Worm (Caenorhabditis elegans): Measurements from ENCODE around the gene C34C12.6.

Gene C34C12.6

DNA sequence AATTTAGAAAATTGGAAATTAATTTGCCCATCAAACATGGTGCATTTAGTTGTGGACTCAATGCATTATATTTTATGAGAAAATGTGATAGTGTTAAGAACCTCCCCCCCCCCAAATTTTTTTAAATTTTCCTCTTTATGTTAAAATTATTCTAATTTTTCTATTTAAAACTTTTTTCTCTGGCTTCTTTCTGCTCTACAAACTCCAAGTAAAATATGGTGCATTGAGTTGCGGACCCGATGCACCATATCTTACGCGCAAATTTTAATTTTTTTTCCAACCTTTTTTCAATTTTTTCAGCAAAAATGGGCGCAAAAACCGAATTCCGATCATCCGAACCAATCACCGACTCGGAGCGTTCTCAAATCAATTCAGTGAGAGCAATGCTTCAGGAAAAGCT is at the start of gene C34C12.6:
C34C12.6 (plus strand) TSS at position 301 of the 400 bp plus-strand sequence.
- TF ChIP-seq lsy-2 (tag; optimal IDR thresholded peaks at IDR 0.05) (no peak), zag-1 (tag; optimal IDR thresholded peaks at IDR 0.05) (no peak), aly-2 (tag; optimal IDR thresholded peaks at IDR 0.05) (no peak), sem-4 (tag; optimal IDR thresholded peaks at IDR 0.05) (no peak), nhr-23 (tag; optimal IDR thresholded peaks at IDR 0.05) (no peak), nhr-12 (tag; optimal IDR thresholded peaks at IDR 0.05) (no peak), mdl-1 (tag; optimal IDR thresholded peaks at IDR 0.05) (no peak), peb-1 (tag; optimal IDR thresholded peaks at IDR 0.05) (no peak), ceh-82 (tag; optimal IDR thresholded peaks at IDR 0.05) (no peak), nhr-77 (tag; optimal IDR thresholded peaks at IDR 0.05) (no peak), C34F6.9 (tag; optimal IDR thresholded peaks at IDR 0.05) (no peak), egl-27 (tag; optimal IDR thresholded peaks at IDR 0.05) (no peak), crh-2 (tag; optimal IDR thresholded peaks at IDR 0.05) (no peak), elt-3 (tag; optimal IDR thresholded peaks at IDR 0.05) (no peak)

DNA sequence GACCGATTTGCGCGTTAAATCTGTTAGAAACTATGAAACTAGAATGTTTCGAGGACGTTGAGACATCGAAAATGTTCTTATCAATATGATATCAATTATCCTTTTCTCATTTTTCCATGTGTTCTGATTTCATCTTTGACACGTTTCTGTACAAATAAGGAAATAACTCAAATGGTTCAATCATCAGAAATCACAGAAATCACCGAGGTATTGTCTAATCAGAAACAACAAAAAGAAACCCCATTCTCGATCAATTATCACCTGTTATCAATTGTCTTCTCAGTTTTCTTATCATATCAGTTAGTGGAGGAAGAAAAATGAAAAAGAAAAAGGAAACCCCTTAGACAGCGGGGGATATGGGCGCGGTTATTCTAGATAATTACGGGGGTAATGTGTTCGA is 47.2 kb upstream of the C34C12.6 start:
- TF ChIP-seq Y55F3AM.14 (GFP tag; optimal IDR thresholded peaks at IDR 0.05) (no peak), egl-27 (tag; optimal IDR thresholded peaks at IDR 0.05) (peak; percentile 44), sma-3 (GFP tag; optimal IDR thresholded peaks at IDR 0.05) (peak; percentile 41), nhr-6 (tag; optimal IDR thresholded peaks at IDR 0.05) (no peak), gmeb-1 (tag; optimal IDR thresholded peaks at IDR 0.05) (peak; percentile 10), nhr-25 (tag; optimal IDR thresholded peaks at IDR 0.05) (peak; percentile 34), sma-9 (GFP tag; optimal IDR thresholded peaks at IDR 0.05) (peak; percentile 82), sma-9 (tag; optimal IDR thresholded peaks at IDR 0.05) (no peak), ama-1 (optimal IDR thresholded peaks at IDR 0.05) (no peak), unc-39 (tag; optimal IDR thresholded peaks at IDR 0.05) (no peak), nhr-21 (tag; optimal IDR thresholded peaks at IDR 0.05) (peak; percentile 67), fos-1 (tag; optimal IDR thresholded peaks at IDR 0.05) (peak; percentile 73), elt-1 (tag; optimal IDR thresholded peaks at IDR 0.05) (no peak), ztf-1 (GFP tag; conservative IDR thresholded peaks at IDR 0.05) (no peak), crh-2 (tag; optimal IDR thresholded peaks at IDR 0.05) (peak; percentile 28)

DNA sequence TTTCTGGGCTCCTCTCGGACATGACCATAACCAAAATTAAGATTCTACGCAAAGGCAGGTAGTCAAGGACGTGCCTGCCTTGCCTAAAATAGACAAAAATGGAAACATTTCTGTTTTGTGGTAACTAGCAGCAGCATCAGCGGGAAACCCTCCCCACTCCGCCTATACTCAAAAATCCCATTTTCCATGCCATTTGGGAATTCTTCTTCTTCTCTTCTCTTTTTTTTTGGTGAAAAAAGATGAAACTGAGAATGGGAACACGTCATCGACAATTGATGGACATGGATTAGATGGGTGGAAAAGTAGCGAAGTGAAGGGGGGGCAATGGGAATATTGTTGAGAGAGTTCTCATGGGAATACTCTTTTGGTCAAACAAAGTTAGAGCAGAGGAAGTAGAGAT is 45.3 kb upstream of the C34C12.6 start:
- TF ChIP-seq lsy-2 (tag; optimal IDR thresholded peaks at IDR 0.05) (peak in 1 of 2 experiments; percentile 40), unc-55 (GFP tag; optimal IDR thresholded peaks at IDR 0.05) (peak; percentile 47), lin-39 (tag; optimal IDR thresholded peaks at IDR 0.05) (no peak), crh-2 (tag; optimal IDR thresholded peaks at IDR 0.05) (peak; percentile 76), zag-1 (tag; optimal IDR thresholded peaks at IDR 0.05) (peak; percentile 77), ama-1 (optimal IDR thresholded peaks at IDR 0.05) (no peak), nhr-237 (tag; optimal IDR thresholded peaks at IDR 0.05) (no peak), mab-5 (tag; optimal IDR thresholded peaks at IDR 0.05) (peak; percentile 49), unc-62 (GFP tag; optimal IDR thresholded peaks at IDR 0.05) (peak; percentile 18)

DNA sequence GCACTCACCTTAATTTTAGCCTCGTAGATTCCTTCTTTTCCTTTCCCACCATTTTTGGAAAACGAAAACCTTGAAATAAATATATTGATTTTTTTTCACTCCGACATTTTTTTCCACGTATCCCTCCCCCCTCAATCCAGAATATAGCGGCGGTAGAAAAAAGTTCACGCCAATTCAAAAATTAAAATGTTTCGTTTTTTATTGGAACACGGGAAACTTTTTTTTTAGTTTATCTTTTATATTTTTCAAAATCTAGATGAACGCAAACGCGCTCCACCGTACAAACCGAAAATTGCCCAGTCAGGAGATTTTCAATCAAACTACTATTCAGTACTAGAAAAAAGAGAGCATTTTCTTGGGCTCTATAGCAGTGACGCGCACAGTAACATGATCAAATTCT is 38.3 kb upstream of the C34C12.6 start, which contains the start of gene spe-41:
spe-41 (minus strand) TSS at position 72 of the 400 bp plus-strand sequence.
- no peak for TF ChIP-seq snpc-4 (tag; optimal IDR thresholded peaks at IDR 0.05)
- no peak for TF ChIP-seq nhr-129 (tag; optimal IDR thresholded peaks at IDR 0.05)
- no peak for TF ChIP-seq ceh-16 (tag; optimal IDR thresholded peaks at IDR 0.05)
- no peak for TF ChIP-seq sma-3 (GFP tag; optimal IDR thresholded peaks at IDR 0.05)
- TF ChIP-seq fos-1 (tag; optimal IDR thresholded peaks at IDR 0.05), result no peak
- TF ChIP-seq egl-27 (tag; optimal IDR thresholded peaks at IDR 0.05), result no peak
- TF ChIP-seq peb-1 (tag; optimal IDR thresholded peaks at IDR 0.05), result no peak

DNA sequence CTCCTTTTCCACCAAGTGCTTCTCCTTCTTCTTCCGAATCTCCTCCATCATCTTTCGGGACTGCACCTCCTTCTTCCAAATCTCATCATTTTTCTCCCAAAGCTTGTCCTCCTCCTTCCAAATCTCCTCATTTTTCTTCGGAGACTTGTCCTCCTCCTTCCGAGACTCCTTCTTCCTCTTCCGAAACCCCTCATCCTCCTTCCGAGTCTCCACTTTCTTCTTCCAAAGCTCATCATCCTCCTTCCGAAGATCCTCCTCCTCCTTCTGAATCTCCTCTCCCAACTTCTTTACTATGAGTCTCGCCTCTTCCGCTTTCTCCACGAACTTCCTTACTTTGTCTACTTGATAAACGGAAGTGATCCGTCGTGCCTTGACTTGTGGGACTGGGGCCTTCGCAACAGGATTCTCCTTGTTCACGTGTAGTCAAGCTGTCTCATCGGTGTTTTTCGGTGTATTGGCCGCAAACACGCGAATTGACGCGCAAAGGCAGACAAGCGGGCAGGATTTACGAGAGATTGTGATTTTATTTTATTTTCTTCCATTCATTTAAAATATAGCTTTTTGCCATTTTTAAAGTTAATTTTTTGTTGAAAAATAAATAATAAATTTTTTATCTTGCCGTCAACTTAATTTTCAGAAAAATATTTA is 29.7 kb upstream of the C34C12.6 start, which contains the start of the genes K01A11.3 and C34C12.12:
K01A11.3 (minus strand) TSS at position 51 of the 648 bp plus-strand sequence.
C34C12.12 (plus strand) TSS at position 632 of the 648 bp plus-strand sequence.
- TF ChIP-seq crh-2 (tag; optimal IDR thresholded peaks at IDR 0.05) (no peak), unc-39 (tag; optimal IDR thresholded peaks at IDR 0.05) (no peak), nhr-11 (tag; optimal IDR thresholded peaks at IDR 0.05) (no peak)
